Worm (Caenorhabditis elegans) whole organism, L4/young adult: Measurements from ENCODE around the gene C16D9.6.

ENCODE experiments used
- W03F9.2 ChIP-seq: fragments of 150-350 bp; optimal IDR thresholded peaks from 2 replicates; lab custom pipeline; 2014; ENCODE audit warnings: missing biosample characterization, missing genetic modification characterization
- dao-5 ChIP-seq: sonication (generic microtip); optimal IDR thresholded peaks from 2 replicates; lab custom pipeline; 2016; ENCODE audit warnings: missing genotype, missing genetic modification characterization, moderate library complexity, missing compliant biosample characterization
- him-1 ChIP-seq: sonication (generic microtip); optimal IDR thresholded peaks from 2 replicates; lab custom pipeline; 2016; ENCODE audit warnings: missing genotype, missing genetic modification reagents, missing genetic modification characterization, missing compliant biosample characterization

The C16D9.6 gene

ce11 chrV:8250208-8250607, at the start of gene C16D9.6:
C16D9.6 (minus strand) TSS chrV:8250308.
- no peak for TF ChIP-seq him-1
- TF ChIP-seq W03F9.2 (tag; lab: Kevin White, UChicago) = no peak
- no peak for TF ChIP-seq dao-5 (tag; lab: Kevin White, UChicago)

- TF ChIP-seq him-1 = no peak
- TF ChIP-seq dao-5 (tag; lab: Kevin White, UChicago) = no peak
- TF ChIP-seq W03F9.2 (tag; lab: Kevin White, UChicago) = no peak
These were observed 49.2 kb upstream of the C16D9.6 start, which contains the start of gene W02D7.5 for ce11 chrV:8299191-8299854. W02D7.5 (minus strand) TSS chrV:8299241.

- no peak for TF ChIP-seq W03F9.2 (tag; lab: Kevin White, UChicago)
- no peak for TF ChIP-seq him-1
- no peak for TF ChIP-seq dao-5 (tag; lab: Kevin White, UChicago)
These were observed 47.4 kb upstream of the C16D9.6 start, which contains the start of gene W02D7.4 for ce11 chrV:8297504-8297903. W02D7.4 (minus strand) TSS chrV:8297604.

ce11 chrV:8295866-8296265, 45.8 kb upstream of the C16D9.6 start, which contains the start of gene smex-1:
smex-1 (minus strand) TSS chrV:8295966.
- TF ChIP-seq dao-5 (tag; lab: Kevin White, UChicago) (no peak), him-1 (no peak), W03F9.2 (tag; lab: Kevin White, UChicago) (no peak)

- no peak for TF ChIP-seq him-1
- TF ChIP-seq dao-5 (tag; lab: Kevin White, UChicago) = no peak
- TF ChIP-seq W03F9.2 (tag; lab: Kevin White, UChicago) = no peak
These were observed 41.7 kb upstream of the C16D9.6 start, which contains the start of gene srg-33 for ce11 chrV:8291764-8292163. srg-33 (plus strand) TSS chrV:8292064.

- TF ChIP-seq W03F9.2 (tag; lab: Kevin White, UChicago) = no peak
- TF ChIP-seq him-1 = no peak
- no peak for TF ChIP-seq dao-5 (tag; lab: Kevin White, UChicago)
These were observed 38.2 kb upstream of the C16D9.6 start for ce11 chrV:8288125-8288806.

- TF ChIP-seq dao-5 (tag; lab: Kevin White, UChicago) (no peak), him-1 (no peak), W03F9.2 (tag; lab: Kevin White, UChicago) (no peak)
These were observed 35.3 kb upstream of the C16D9.6 start for ce11 chrV:8285455-8285854.

- no peak for TF ChIP-seq dao-5 (tag; lab: Kevin White, UChicago)
- no peak for TF ChIP-seq him-1
- no peak for TF ChIP-seq W03F9.2 (tag; lab: Kevin White, UChicago)
These were observed 34.7 kb upstream of the C16D9.6 start, which contains the start of gene slc-17.5 for ce11 chrV:8284800-8285199. slc-17.5 (minus strand) TSS chrV:8284900.

ce11 chrV:8282933-8283332, 32.8 kb upstream of the C16D9.6 start:
- TF ChIP-seq W03F9.2 (tag; lab: Kevin White, UChicago) = no peak
- TF ChIP-seq dao-5 (tag; lab: Kevin White, UChicago) = no peak
- TF ChIP-seq him-1 = no peak

- TF ChIP-seq W03F9.2 (tag; lab: Kevin White, UChicago) = no peak
- no peak for TF ChIP-seq him-1
- no peak for TF ChIP-seq dao-5 (tag; lab: Kevin White, UChicago)
These were observed 31.5 kb upstream of the C16D9.6 start for ce11 chrV:8281646-8282045.

- no peak for TF ChIP-seq dao-5 (tag; lab: Kevin White, UChicago)
- TF ChIP-seq him-1 = no peak
- TF ChIP-seq W03F9.2 (tag; lab: Kevin White, UChicago) = no peak
These were observed 30.7 kb upstream of the C16D9.6 start, which contains the start of gene str-135 for ce11 chrV:8280770-8281169. str-135 (minus strand) TSS chrV:8280870.

ce11 chrV:8278830-8279229, 28.7 kb upstream of the C16D9.6 start, which contains the start of gene str-136:
str-136 (minus strand) TSS chrV:8278930.
- TF ChIP-seq W03F9.2 (tag; lab: Kevin White, UChicago) (no peak), dao-5 (tag; lab: Kevin White, UChicago) (no peak), him-1 (no peak)

ce11 chrV:8271995-8272394, 21.9 kb upstream of the C16D9.6 start, which contains the start of gene asp-5:
asp-5 (plus strand) TSS chrV:8272385.
- TF ChIP-seq him-1 = no peak
- no peak for TF ChIP-seq dao-5 (tag; lab: Kevin White, UChicago)
- TF ChIP-seq W03F9.2 (tag; lab: Kevin White, UChicago) = no peak

ce11 chrV:8271395-8271794, 21.3 kb upstream of the C16D9.6 start:
- no peak for TF ChIP-seq W03F9.2 (tag; lab: Kevin White, UChicago)
- no peak for TF ChIP-seq him-1
- no peak for TF ChIP-seq dao-5 (tag; lab: Kevin White, UChicago)
